Fruit fly (Drosophila melanogaster): ENCODE measurements around the gene nkd.
A peak's percentile ranks its signal among the peaks of the same experiment; 100 is the strongest.

The nkd gene

dm6 chr3L:19071173-19071844, 26.1 kb upstream of the nkd start (continued):
- no peak for TF ChIP-seq NFAT (GFP tag; IDR thresholded peaks at IDR 0.05)
- no peak for TF ChIP-seq CG14441 (GFP tag; IDR thresholded peaks at IDR 0.05)
- TF ChIP-seq hb (GFP tag; IDR thresholded peaks at IDR 0.05; ENCODE audit: partially characterized antibody), result no peak
- TF ChIP-seq CG33557 (GFP tag; optimal IDR thresholded peaks at IDR 0.05), result no peak
- TF ChIP-seq Sin3A (optimal IDR thresholded peaks at IDR 0.05), result no peak
- peak; percentile 41 for TF ChIP-seq Ptx1 (GFP tag; IDR thresholded peaks at IDR 0.05)
- no peak for TF ChIP-seq CG1792 (GFP tag; optimal IDR thresholded peaks at IDR 0.05)
- no peak for TF ChIP-seq slp2 (GFP tag; optimal IDR thresholded peaks at IDR 0.05)
- TF ChIP-seq jigr1 (GFP tag; IDR thresholded peaks at IDR 0.05), result no peak
- TF ChIP-seq ftz-f1 (GFP tag; optimal IDR thresholded peaks at IDR 0.05), result peak; percentile 69
- TF ChIP-seq CG30403 (GFP tag; optimal IDR thresholded peaks at IDR 0.05), result peak; percentile 17
- TF ChIP-seq Hr51 (GFP tag; optimal IDR thresholded peaks at IDR 0.05), result no peak
- no peak for TF ChIP-seq salm (tag; optimal IDR thresholded peaks at IDR 0.05)
- no peak for TF ChIP-seq sima (GFP tag; optimal IDR thresholded peaks at IDR 0.05)
- peak; percentile 20 for TF ChIP-seq CG4424 (GFP tag; optimal IDR thresholded peaks at IDR 0.05)
- TF ChIP-seq trem (tag; optimal IDR thresholded peaks at IDR 0.05), result no peak
- TF ChIP-seq Sry-δ (GFP tag; optimal IDR thresholded peaks at IDR 0.05), result no peak
- TF ChIP-seq H15 (GFP tag; IDR thresholded peaks at IDR 0.05), result no peak
- TF ChIP-seq CG7839 (tag; optimal IDR thresholded peaks at IDR 0.05), result peak; percentile 12
- TF ChIP-seq Stat92E (GFP tag; optimal IDR thresholded peaks at IDR 0.05), result no peak
- TF ChIP-seq BtbVII (GFP tag; optimal IDR thresholded peaks at IDR 0.05), result peak; percentile 19
- TF ChIP-seq btn (GFP tag; optimal IDR thresholded peaks at IDR 0.05), result no peak
- no peak for TF ChIP-seq Dek (tag; optimal IDR thresholded peaks at IDR 0.05)
- TF ChIP-seq CG10565 (GFP tag; optimal IDR thresholded peaks at IDR 0.05), result no peak
- TF ChIP-seq Dfd (GFP tag; optimal IDR thresholded peaks at IDR 0.05), result no peak
- 0 out of 2 replicates have a peak, but pooled peaks have one; percentile 22 for TF ChIP-seq CG31441 (GFP tag; IDR thresholded peaks at IDR 0.05)
- no peak for TF ChIP-seq emc (GFP tag; optimal IDR thresholded peaks at IDR 0.05)
- peak; percentile 42 for TF ChIP-seq cg (GFP tag; optimal IDR thresholded peaks at IDR 0.05)
- TF ChIP-seq CG15011 (GFP tag; optimal IDR thresholded peaks at IDR 0.05), result no peak
- no peak for TF ChIP-seq sens-2 (GFP tag; IDR thresholded peaks at IDR 0.05)
- TF ChIP-seq CG12744 (GFP tag; optimal IDR thresholded peaks at IDR 0.05), result no peak
- TF ChIP-seq CG30431 (GFP tag; optimal IDR thresholded peaks at IDR 0.05), result no peak
- no peak for TF ChIP-seq CG6765 (GFP tag; optimal IDR thresholded peaks at IDR 0.05)
- TF ChIP-seq run (tag; optimal IDR thresholded peaks at IDR 0.05), result peak; percentile 64
- TF ChIP-seq cad (GFP tag; optimal IDR thresholded peaks at IDR 0.05), result no peak
- no peak for TF ChIP-seq br (optimal IDR thresholded peaks at IDR 0.05)
- peak; percentile 57 for TF ChIP-seq CG2678 (tag; optimal IDR thresholded peaks at IDR 0.05)
- no peak for TF ChIP-seq tio (GFP tag; optimal IDR thresholded peaks at IDR 0.05)
- no peak for TF ChIP-seq CG11085 (GFP tag; IDR thresholded peaks at IDR 0.05)
- no peak for TF ChIP-seq p53 (GFP tag; optimal IDR thresholded peaks at IDR 0.05)
- 0 out of 2 replicates have a peak, but pooled peaks have one; percentile 7 for TF ChIP-seq sob (GFP tag; IDR thresholded peaks at IDR 0.05)
- no peak for TF ChIP-seq dysf (GFP tag; IDR thresholded peaks at IDR 0.05)
- no peak for TF ChIP-seq CG17802 (tag; optimal IDR thresholded peaks at IDR 0.05)
- TF ChIP-seq ato (GFP tag; IDR thresholded peaks at IDR 0.05; ENCODE audit: partially characterized antibody), result no peak
- no peak for TF ChIP-seq ems (GFP tag; optimal IDR thresholded peaks at IDR 0.05)
- no peak for TF ChIP-seq CG6683 (GFP tag; optimal IDR thresholded peaks at IDR 0.05)
- TF ChIP-seq CG3726 (GFP tag; IDR thresholded peaks at IDR 0.05), result no peak
- TF ChIP-seq Dref (GFP tag; IDR thresholded peaks at IDR 0.05), result no peak
- TF ChIP-seq mirr (GFP tag; optimal IDR thresholded peaks at IDR 0.05), result peak; percentile 34
- TF ChIP-seq CG2199 (GFP tag; IDR thresholded peaks at IDR 0.05), result 0 out of 3 replicates have a peak, but pooled peaks have one; percentile 18
- TF ChIP-seq MESR4 (GFP tag; optimal IDR thresholded peaks at IDR 0.05), result no peak
